Worm (Caenorhabditis elegans) whole organism, early embryonic: ENCODE measurements around the gene F07H5.10.

Experiments used
- B0310.2 ChIP-seq: sonication (generic microtip); optimal IDR thresholded peaks from 2 replicates; lab custom pipeline; 2016; ENCODE audit warnings: mild to moderate bottlenecking, missing genetic modification characterization, missing compliant biosample characterization
- F13C5.2 ChIP-seq: sonication (generic microtip); optimal IDR thresholded peaks from 2 replicates; lab custom pipeline; 2017; ENCODE audit warnings: mild to moderate bottlenecking, missing genetic modification characterization, inconsistent platforms, missing compliant biosample characterization
- aly-1 ChIP-seq: sonication (generic microtip); optimal IDR thresholded peaks from 2 replicates; lab custom pipeline; 2016; ENCODE audit warnings: missing genetic modification characterization, missing compliant biosample characterization
- ama-1 ChIP-seq: fragments of 150-350 bp; optimal IDR thresholded peaks from 2 replicates; lab custom pipeline; 2014
- ceh-13 ChIP-seq: fragments of 200-800 bp; sonication (Bioruptor generic); optimal IDR thresholded peaks from 2 replicates; lab custom pipeline; 2018; ENCODE audit warnings: mild to moderate bottlenecking, missing genetic modification characterization, missing compliant biosample characterization
- ceh-36 ChIP-seq: sonication (generic microtip); optimal IDR thresholded peaks from 2 replicates; lab custom pipeline; 2016; ENCODE audit warnings: missing genetic modification characterization, inconsistent platforms, missing compliant biosample characterization
- ets-7 ChIP-seq: sonication (generic microtip); optimal IDR thresholded peaks from 2 replicates; lab custom pipeline; 2016; ENCODE audit warnings: missing genotype, missing genetic modification characterization, missing compliant biosample characterization
- flt-1 ChIP-seq: fragments of 200-800 bp; sonication (Bioruptor generic); IDR thresholded peaks from 2 replicates; pipeline ENCODE4 v1.3.6; 2022; ENCODE audit warnings: missing genetic modification characterization, missing compliant biosample characterization
- hmbx-1 ChIP-seq: sonication (generic microtip); optimal IDR thresholded peaks from 2 replicates; lab custom pipeline; 2016; ENCODE audit warnings: mild to moderate bottlenecking, missing genetic modification characterization, missing compliant biosample characterization
- hmg-4 ChIP-seq: fragments of 200-800 bp; sonication (Bioruptor generic); optimal IDR thresholded peaks from 2 replicates; lab custom pipeline; 2018; ENCODE audit warnings: mild to moderate bottlenecking, missing genetic modification characterization, missing compliant biosample characterization
- hnd-1 ChIP-seq: sonication (generic microtip); optimal IDR thresholded peaks from 2 replicates; lab custom pipeline; 2016; ENCODE audit warnings: missing genetic modification characterization, missing compliant biosample characterization
- pes-1 ChIP-seq: fragments of 200-800 bp; sonication (Bioruptor generic); IDR thresholded peaks from 2 replicates; pipeline ENCODE4 v1.3.6; 2022; ENCODE audit warnings: missing genetic modification reagents, missing genetic modification characterization, missing compliant biosample characterization
- scrt-1 ChIP-seq: fragments of 200-800 bp; sonication (Bioruptor generic); IDR thresholded peaks from 2 replicates; pipeline ENCODE4 v1.3.6; 2022; ENCODE audit warnings: missing genetic modification characterization, missing compliant biosample characterization
- sea-1 ChIP-seq: fragments of 200-800 bp; sonication (Bioruptor generic); conservative IDR thresholded peaks from 2 replicates; pipeline ENCODE4 v1.3.6; 2022; ENCODE audit warnings: missing genetic modification characterization, missing compliant biosample characterization
- tbx-11 ChIP-seq: fragments of 200-800 bp; sonication (Bioruptor generic); IDR thresholded peaks from 2 replicates; pipeline ENCODE4 v1.3.6; 2022; ENCODE audit warnings: missing genetic modification characterization, missing compliant biosample characterization
- tbx-37 ChIP-seq: fragments of 200-800 bp; sonication (Bioruptor generic); conservative IDR thresholded peaks from 2 replicates; pipeline ENCODE4 v1.3.6; 2022; ENCODE audit warnings: missing genetic modification reagents, missing genetic modification characterization, missing compliant biosample characterization
- tra-4 ChIP-seq: sonication (generic microtip); optimal IDR thresholded peaks from 2 replicates; lab custom pipeline; 2017; ENCODE audit warnings: missing genetic modification characterization, missing compliant biosample characterization

F07H5.10 gene

ce11 chrII:8808482-8808881, at the start of gene F07H5.10:
TSS of gene F07H5.10 (minus strand) at chrII:8808582.
- TF ChIP-seq tbx-11 (no peak), B0310.2 (tag; lab: Kevin White, UChicago) (no peak), hmbx-1 (tag; lab: Kevin White, UChicago) (no peak), flt-1 (GFP tag; lab: Robert Waterston, UW) (no peak), pes-1 (GFP tag; lab: Robert Waterston, UW) (no peak), F13C5.2 (tag; lab: Kevin White, UChicago) (no peak), hnd-1 (no peak), ets-7 (tag; lab: Kevin White, UChicago) (no peak), hmg-4 (GFP tag; lab: Kevin White, UChicago) (no peak), tra-4 (tag; lab: Kevin White, UChicago) (no peak), tbx-37 (GFP tag; lab: Robert Waterston, UW) (no peak), scrt-1 (no peak), ama-1 (lab: Kevin White, UChicago) (no peak)

- no peak for TF ChIP-seq scrt-1
Observed at ce11 chrII:8857074-8857473, 48.7 kb upstream of the F07H5.10 start.

DNA sequence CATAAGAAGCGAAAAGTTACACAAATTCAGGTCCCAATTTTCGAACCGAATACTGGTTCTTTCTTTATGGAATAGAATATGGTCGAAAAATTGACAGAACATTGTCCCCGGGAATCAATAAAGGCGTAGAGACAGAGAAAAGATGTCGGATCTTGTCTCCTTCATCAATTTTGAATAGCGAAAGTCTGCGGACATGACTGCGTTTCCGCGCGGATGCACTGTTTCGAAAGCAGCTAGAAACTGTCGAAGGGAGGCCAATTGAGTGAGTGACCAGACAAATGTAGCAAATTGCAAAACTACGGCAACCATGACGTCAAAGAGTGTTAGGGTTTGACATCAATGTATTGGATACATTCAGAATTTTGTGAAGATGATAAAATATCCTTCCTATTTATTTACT, 48.1 kb upstream of the F07H5.10 start:
- TF ChIP-seq ama-1 (lab: Kevin White, UChicago): no peak
- TF ChIP-seq F13C5.2 (tag; lab: Kevin White, UChicago): no peak
- no peak for TF ChIP-seq scrt-1
- TF ChIP-seq hnd-1: no peak
- TF ChIP-seq tbx-11: no peak
- TF ChIP-seq ets-7 (tag; lab: Kevin White, UChicago): no peak
- TF ChIP-seq flt-1 (GFP tag; lab: Robert Waterston, UW): no peak
- TF ChIP-seq sea-1 (GFP tag; lab: Robert Waterston, UW): no peak
- TF ChIP-seq aly-1 (tag; lab: Kevin White, UChicago): no peak
- TF ChIP-seq ceh-36 (tag; lab: Kevin White, UChicago): no peak
- TF ChIP-seq B0310.2 (tag; lab: Kevin White, UChicago): no peak
- TF ChIP-seq hmg-4 (GFP tag; lab: Kevin White, UChicago): no peak
- TF ChIP-seq tra-4 (tag; lab: Kevin White, UChicago): no peak
- TF ChIP-seq hmbx-1 (tag; lab: Kevin White, UChicago): no peak
- no peak for TF ChIP-seq pes-1 (GFP tag; lab: Robert Waterston, UW)
- TF ChIP-seq ceh-13: no peak
- no peak for TF ChIP-seq tbx-37 (GFP tag; lab: Robert Waterston, UW)

DNA sequence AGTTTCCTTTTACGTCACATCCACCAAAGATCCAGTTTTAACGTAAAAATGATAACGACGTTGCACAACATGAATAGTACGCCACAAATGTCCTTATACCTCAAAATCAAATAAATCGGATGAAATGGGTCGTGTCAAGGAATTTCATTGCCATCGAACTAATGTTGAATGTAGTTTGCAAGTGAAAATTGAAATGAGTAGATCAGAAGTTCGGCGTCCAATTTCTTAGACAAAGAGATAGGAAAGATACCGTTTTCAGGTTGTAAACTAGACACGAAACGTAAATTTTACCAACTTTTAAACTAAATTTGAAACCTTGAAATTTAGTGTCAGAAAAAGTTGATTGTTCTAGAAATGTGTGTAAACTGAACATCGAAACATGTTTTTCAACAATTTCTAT, 46.5 kb upstream of the F07H5.10 start:
- no peak for TF ChIP-seq pes-1 (GFP tag; lab: Robert Waterston, UW)
- TF ChIP-seq B0310.2 (tag; lab: Kevin White, UChicago): no peak
- no peak for TF ChIP-seq F13C5.2 (tag; lab: Kevin White, UChicago)
- no peak for TF ChIP-seq tbx-11
- TF ChIP-seq scrt-1: no peak
- TF ChIP-seq hnd-1: no peak
- no peak for TF ChIP-seq ceh-13
- no peak for TF ChIP-seq hmg-4 (GFP tag; lab: Kevin White, UChicago)
- no peak for TF ChIP-seq aly-1 (tag; lab: Kevin White, UChicago)
- TF ChIP-seq tbx-37 (GFP tag; lab: Robert Waterston, UW): no peak
- TF ChIP-seq tra-4 (tag; lab: Kevin White, UChicago): no peak
- TF ChIP-seq sea-1 (GFP tag; lab: Robert Waterston, UW): no peak
- TF ChIP-seq ama-1 (lab: Kevin White, UChicago): no peak

DNA sequence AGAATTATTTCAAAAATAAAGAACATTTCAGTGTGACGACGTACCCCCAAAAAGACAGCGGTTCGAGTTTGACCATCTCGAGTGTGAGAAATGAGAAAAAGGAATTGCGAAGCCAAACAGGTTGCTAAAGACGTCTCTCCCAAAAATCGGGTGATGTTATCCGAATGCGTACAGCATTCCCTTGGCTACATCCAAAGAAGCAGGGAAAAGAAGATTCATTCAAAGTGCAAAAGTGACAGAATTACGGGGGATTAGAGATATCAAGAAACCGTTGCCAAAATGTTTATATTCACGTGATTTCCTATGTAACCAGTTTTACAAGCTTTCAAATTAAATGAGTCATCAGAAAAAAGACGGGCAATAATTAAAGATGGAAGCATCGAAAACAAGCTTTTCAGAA, 45.6 kb upstream of the F07H5.10 start:
- TF ChIP-seq ets-7 (tag; lab: Kevin White, UChicago) (no peak), B0310.2 (tag; lab: Kevin White, UChicago) (no peak), ceh-36 (tag; lab: Kevin White, UChicago) (no peak), hmg-4 (GFP tag; lab: Kevin White, UChicago) (no peak), flt-1 (GFP tag; lab: Robert Waterston, UW) (no peak), ceh-13 (no peak)

- TF ChIP-seq aly-1 (tag; lab: Kevin White, UChicago): no peak
- TF ChIP-seq pes-1 (GFP tag; lab: Robert Waterston, UW): no peak
- no peak for TF ChIP-seq sea-1 (GFP tag; lab: Robert Waterston, UW)
- no peak for TF ChIP-seq hmbx-1 (tag; lab: Kevin White, UChicago)
- no peak for TF ChIP-seq hmg-4 (GFP tag; lab: Kevin White, UChicago)
- no peak for TF ChIP-seq flt-1 (GFP tag; lab: Robert Waterston, UW)
- no peak for TF ChIP-seq ets-7 (tag; lab: Kevin White, UChicago)
- TF ChIP-seq ceh-36 (tag; lab: Kevin White, UChicago): no peak
- TF ChIP-seq hnd-1: no peak
- TF ChIP-seq tra-4 (tag; lab: Kevin White, UChicago): no peak
- TF ChIP-seq F13C5.2 (tag; lab: Kevin White, UChicago): no peak
- TF ChIP-seq tbx-11: no peak
- TF ChIP-seq B0310.2 (tag; lab: Kevin White, UChicago): no peak
- no peak for TF ChIP-seq tbx-37 (GFP tag; lab: Robert Waterston, UW)
- no peak for TF ChIP-seq scrt-1
Observed at ce11 chrII:8853238-8853637, 44.9 kb upstream of the F07H5.10 start.

DNA sequence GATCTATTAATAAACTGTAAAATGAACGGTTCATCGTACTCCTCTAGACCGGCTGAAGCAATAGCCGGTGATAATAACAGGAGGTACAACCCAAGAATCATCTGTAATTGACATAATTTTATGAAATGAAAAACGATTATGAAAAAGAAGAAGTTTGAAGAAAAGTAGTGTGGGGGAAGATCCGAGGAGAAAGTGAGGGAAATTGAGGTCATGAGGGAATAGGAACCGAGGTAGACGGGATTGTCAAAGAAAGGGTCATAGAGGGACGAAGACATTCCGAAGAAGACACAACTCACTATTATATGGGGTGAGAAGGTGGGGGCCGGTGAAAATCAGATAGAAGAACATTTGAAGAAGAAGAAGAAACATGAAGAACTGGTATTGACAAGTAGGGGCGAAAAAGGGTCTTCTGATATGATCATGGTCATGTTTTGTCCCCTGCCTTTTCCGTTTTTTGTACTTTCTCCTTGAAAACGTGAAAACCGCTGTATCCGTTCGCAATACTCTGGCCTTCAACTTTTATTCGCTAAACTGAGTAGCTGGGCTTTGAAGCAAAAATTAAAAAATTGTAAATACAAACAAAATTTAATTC, 43.7 kb upstream of the F07H5.10 start, which contains the start of gene oac-46:
TSS of gene oac-46 (minus strand) at position 101 of the 592 bp plus-strand sequence.
- TF ChIP-seq ets-7 (tag; lab: Kevin White, UChicago) (no peak), ama-1 (lab: Kevin White, UChicago) (no peak), B0310.2 (tag; lab: Kevin White, UChicago) (no peak), aly-1 (tag; lab: Kevin White, UChicago) (no peak), scrt-1 (no peak), ceh-13 (no peak), flt-1 (GFP tag; lab: Robert Waterston, UW) (no peak), tra-4 (tag; lab: Kevin White, UChicago) (no peak), pes-1 (GFP tag; lab: Robert Waterston, UW) (no peak), F13C5.2 (tag; lab: Kevin White, UChicago) (no peak), hmbx-1 (tag; lab: Kevin White, UChicago) (no peak), tbx-37 (GFP tag; lab: Robert Waterston, UW) (no peak), tbx-11 (no peak), hnd-1 (no peak), ceh-36 (tag; lab: Kevin White, UChicago) (no peak), sea-1 (GFP tag; lab: Robert Waterston, UW) (no peak), hmg-4 (GFP tag; lab: Kevin White, UChicago) (no peak)
